Fruit fly (Drosophila melanogaster) whole organism, embryonic: ENCODE results near the gene MsrA.

Experiments used
- Bgb ChIP-seq: fragments of 200-800 bp; sonication (Bioruptor generic); IDR thresholded peaks from 2 replicates; pipeline ENCODE4 v1.3.6; 2022; ENCODE audit warnings: missing biosample characterization, missing genetic modification characterization; ENCODE audit not compliant: partially characterized antibody
- Blimp-1 ChIP-seq: fragments of 200-800 bp; sonication (Bioruptor generic); optimal IDR thresholded peaks from 3 replicates; lab custom pipeline; 2018; ENCODE audit warnings: missing biosample characterization, missing genetic modification characterization, mild to moderate bottlenecking, moderate library complexity, missing genetic modification reagents
- Bteb2 ChIP-seq: fragments of 200-800 bp; sonication (Bioruptor generic); optimal IDR thresholded peaks from 2 replicates; lab custom pipeline; 2016; ENCODE audit warnings: missing biosample characterization, missing genetic modification characterization
- CG10209 ChIP-seq: fragments of 200-800 bp; sonication (Bioruptor generic); optimal IDR thresholded peaks from 3 replicates; lab custom pipeline; 2017; ENCODE audit warnings: missing biosample characterization, mild to moderate bottlenecking, missing genetic modification characterization, missing genetic modification reagents
- CG10274 ChIP-seq: fragments of 200-800 bp; sonication (Bioruptor generic); optimal IDR thresholded peaks from 3 replicates; lab custom pipeline; 2017; ENCODE audit warnings: missing biosample characterization, mild to moderate bottlenecking, missing genetic modification characterization
- CG10366 ChIP-seq: fragments of 200-800 bp; sonication (Bioruptor generic); IDR thresholded peaks from 2 replicates; pipeline ENCODE4 v1.3.6; 2022; ENCODE audit warnings: missing biosample characterization, missing genetic modification characterization
- CG10959 ChIP-seq: fragments of 200-800 bp; sonication (Bioruptor generic); IDR thresholded peaks from 2 replicates; pipeline ENCODE4 v1.3.6; 2022; ENCODE audit warnings: missing biosample characterization, missing genetic modification characterization
- CG11695 ChIP-seq: fragments of 200-800 bp; sonication (Bioruptor generic); IDR thresholded peaks from 3 replicates; pipeline ENCODE4 v1.3.6; 2022; ENCODE audit warnings: missing biosample characterization, missing genetic modification characterization
- CG12236 ChIP-seq: fragments of 200-800 bp; sonication (Bioruptor generic); optimal IDR thresholded peaks from 2 replicates; lab custom pipeline; 2016; ENCODE audit warnings: missing biosample characterization, missing genetic modification characterization
- CG12942 ChIP-seq: fragments of 200-800 bp; sonication (Bioruptor generic); optimal IDR thresholded peaks from 3 replicates; lab custom pipeline; 2016; ENCODE audit warnings: missing biosample characterization, missing genetic modification characterization
- CG13296 ChIP-seq: fragments of 200-800 bp; sonication (Bioruptor generic); optimal IDR thresholded peaks from 3 replicates; lab custom pipeline; 2018; ENCODE audit warnings: missing biosample characterization, mild to moderate bottlenecking, missing genetic modification characterization
- CG13424 ChIP-seq: fragments of 200-800 bp; sonication (Bioruptor generic); optimal IDR thresholded peaks from 2 replicates; lab custom pipeline; 2019; ENCODE audit warnings: missing biosample characterization, mild to moderate bottlenecking, missing genetic modification characterization, moderate library complexity
- CG14860 ChIP-seq: fragments of 200-800 bp; sonication (Bioruptor generic); IDR thresholded peaks from 3 replicates; pipeline ENCODE4 v1.3.6; 2022; ENCODE audit warnings: missing biosample characterization, missing genetic modification characterization; ENCODE audit not compliant: partially characterized antibody
- CG15479 ChIP-seq: fragments of 200-800 bp; sonication (Bioruptor generic); optimal IDR thresholded peaks from 3 replicates; lab custom pipeline; 2019; ENCODE audit warnings: missing biosample characterization, mild to moderate bottlenecking, missing genetic modification characterization, moderate library complexity
- CG17328 ChIP-seq: fragments of 200-800 bp; sonication (Bioruptor generic); IDR thresholded peaks from 2 replicates; pipeline ENCODE4 v1.3.6; 2022; ENCODE audit warnings: missing biosample characterization, missing genetic modification characterization
- CG17802 ChIP-seq: fragments of 200-800 bp; sonication (Bioruptor generic); optimal IDR thresholded peaks from 2 replicates; lab custom pipeline; 2018; ENCODE audit warnings: missing biosample characterization, mild to moderate bottlenecking, missing genetic modification characterization, moderate library complexity
- CG18262 ChIP-seq: fragments of 200-800 bp; optimal IDR thresholded peaks from 3 replicates; lab custom pipeline; 2019; ENCODE audit warnings: missing biosample characterization, mild to moderate bottlenecking, missing genetic modification characterization, moderate library complexity
- CG1832 ChIP-seq: fragments of 200-800 bp; sonication (Bioruptor generic); optimal IDR thresholded peaks from 2 replicates; lab custom pipeline; 2017; ENCODE audit warnings: missing biosample characterization, mild to moderate bottlenecking, missing genetic modification characterization, inconsistent platforms
- CG3065 ChIP-seq: fragments of 200-800 bp; sonication (Bioruptor generic); optimal IDR thresholded peaks from 2 replicates; lab custom pipeline; 2016; ENCODE audit warnings: missing biosample characterization, missing genetic modification characterization
- CG43689 ChIP-seq: fragments of 200-800 bp; sonication (Bioruptor generic); IDR thresholded peaks from 2 replicates; pipeline ENCODE4 v1.3.6; 2022; ENCODE audit warnings: missing biosample characterization, missing genetic modification characterization
- CG4820 ChIP-seq: fragments of 200-800 bp; sonication (Bioruptor generic); optimal IDR thresholded peaks from 3 replicates; lab custom pipeline; 2016; ENCODE audit warnings: missing biosample characterization, missing genetic modification characterization
- CG6854 ChIP-seq: fragments of 200-800 bp; sonication (Bioruptor generic); optimal IDR thresholded peaks from 3 replicates; lab custom pipeline; 2017; ENCODE audit warnings: missing biosample characterization, mild to moderate bottlenecking, missing genetic modification characterization
- CG7745 ChIP-seq: fragments of 200-800 bp; sonication (Bioruptor generic); optimal IDR thresholded peaks from 2 replicates; lab custom pipeline; 2018; ENCODE audit warnings: missing biosample characterization, mild to moderate bottlenecking, missing genetic modification characterization, moderate library complexity
- Hey ChIP-seq: fragments of 200-800 bp; sonication (Bioruptor generic); optimal IDR thresholded peaks from 3 replicates; lab custom pipeline; 2018; ENCODE audit warnings: missing biosample characterization, mild to moderate bottlenecking, missing genetic modification characterization
- Hmr ChIP-seq: fragments of 200-800 bp; sonication (Bioruptor generic); optimal IDR thresholded peaks from 3 replicates; lab custom pipeline; 2017; ENCODE audit warnings: mild to moderate bottlenecking, missing biosample characterization, missing genetic modification reagents, missing genetic modification characterization
- Med ChIP-seq: fragments of 200-800 bp; sonication (Bioruptor generic); peaks from one replicate; lab custom pipeline; 2016; ENCODE audit warnings: missing biosample characterization, missing genetic modification characterization, mild to moderate bottlenecking, inconsistent platforms, moderate library complexity
- Nf-YB ChIP-seq: fragments of 200-800 bp; sonication (Bioruptor generic); optimal IDR thresholded peaks from 3 replicates; lab custom pipeline; 2019; ENCODE audit warnings: missing biosample characterization, mild to moderate bottlenecking, missing genetic modification characterization, moderate library complexity
- Rx ChIP-seq: fragments of 200-800 bp; sonication (Bioruptor generic); IDR thresholded peaks from 2 replicates; pipeline ENCODE4 v1.3.6; 2022; ENCODE audit warnings: missing biosample characterization, missing genetic modification characterization
- Scr ChIP-seq: fragments of 200-800 bp; sonication (Bioruptor generic); IDR thresholded peaks from 2 replicates; pipeline ENCODE4 v1.3.6; 2022; ENCODE audit warnings: missing biosample characterization, missing genetic modification characterization; ENCODE audit not compliant: partially characterized antibody
- bbx ChIP-seq: fragments of 200-800 bp; sonication (Bioruptor generic); IDR thresholded peaks from 2 replicates; pipeline ENCODE4 v1.3.6; 2022; ENCODE audit warnings: missing biosample characterization, missing genetic modification characterization; ENCODE audit not compliant: partially characterized antibody
- cad ChIP-seq: fragments of >200 bp; optimal IDR thresholded peaks from 2 replicates; lab custom pipeline; 2017; ENCODE audit warnings: missing biosample characterization, missing genetic modification characterization
- croc ChIP-seq: fragments of 200-800 bp; sonication (Bioruptor generic); conservative IDR thresholded peaks from 3 replicates; pipeline ENCODE4 v1.3.6; 2022; ENCODE audit warnings: missing biosample characterization, missing genetic modification characterization
- dpn ChIP-seq, 2 experiments: fragments of 200-800 bp; sonication (Bioruptor generic); optimal IDR thresholded peaks; 3 replicates each; lab custom pipeline; 2016; ENCODE audit warnings: missing biosample characterization in 2 of 2, missing genetic modification characterization in 2 of 2
- exex ChIP-seq: fragments of 200-800 bp; sonication (Bioruptor generic); optimal IDR thresholded peaks from 4 replicates; lab custom pipeline; 2018; ENCODE audit warnings: missing biosample characterization, mild to moderate bottlenecking, missing genetic modification characterization, moderate library complexity
- eyg ChIP-seq: fragments of 200-800 bp; sonication (Bioruptor generic); optimal IDR thresholded peaks from 3 replicates; lab custom pipeline; 2016; ENCODE audit warnings: missing biosample characterization, missing genetic modification characterization
- gem ChIP-seq: fragments of 200-800 bp; sonication (Bioruptor generic); optimal IDR thresholded peaks from 2 replicates; lab custom pipeline; 2019; ENCODE audit warnings: missing biosample characterization, mild to moderate bottlenecking, missing genetic modification characterization, moderate library complexity
- gt ChIP-seq: fragments of 200-800 bp; sonication (Bioruptor generic); IDR thresholded peaks from 2 replicates; pipeline ENCODE4 v1.3.6; 2022; ENCODE audit warnings: missing biosample characterization, missing genetic modification characterization
- knrl ChIP-seq: fragments of 200-800 bp; sonication (Bioruptor generic); IDR thresholded peaks from 3 replicates; pipeline ENCODE4 v1.3.6; 2022; ENCODE audit warnings: missing biosample characterization, missing genetic modification characterization; ENCODE audit not compliant: partially characterized antibody
- nmo ChIP-seq: fragments of 200-800 bp; sonication (Bioruptor generic); optimal IDR thresholded peaks from 2 replicates; lab custom pipeline; 2018; ENCODE audit warnings: missing biosample characterization, mild to moderate bottlenecking, missing genetic modification characterization, moderate library complexity
- psq ChIP-seq: fragments of 200-800 bp; sonication (Bioruptor generic); optimal IDR thresholded peaks from 2 replicates; lab custom pipeline; 2017; ENCODE audit warnings: missing biosample characterization, missing genetic modification characterization
- sens ChIP-seq: fragments of 200-800 bp; sonication (Bioruptor generic); peaks from one replicate; lab custom pipeline; 2016; ENCODE audit warnings: missing biosample characterization, missing genetic modification characterization
- sima ChIP-seq: fragments of 200-800 bp; sonication (Bioruptor generic); optimal IDR thresholded peaks from 2 replicates; lab custom pipeline; 2016; ENCODE audit warnings: missing biosample characterization, missing genetic modification characterization
- twi ChIP-seq: fragments of 200-800 bp; optimal IDR thresholded peaks from 2 replicates; lab custom pipeline; 2019; ENCODE audit warnings: missing biosample characterization, mild to moderate bottlenecking, missing genetic modification characterization, moderate library complexity
- unc-4 ChIP-seq: fragments of 200-800 bp; sonication (Bioruptor generic); IDR thresholded peaks from 2 replicates; pipeline ENCODE4 v1.3.6; 2022; ENCODE audit warnings: missing biosample characterization, missing genetic modification characterization; ENCODE audit not compliant: partially characterized antibody
- vvl ChIP-seq: fragments of 200-800 bp; sonication (Bioruptor generic); IDR thresholded peaks from 2 replicates; pipeline ENCODE4 v1.3.6; 2022; ENCODE audit warnings: missing biosample characterization, missing genetic modification characterization
- zen ChIP-seq: fragments of 200-800 bp; sonication (Bioruptor generic); optimal IDR thresholded peaks from 3 replicates; lab custom pipeline; 2018; ENCODE audit warnings: missing biosample characterization, mild to moderate bottlenecking, missing genetic modification characterization, moderate library complexity

Gene MsrA

DNA sequence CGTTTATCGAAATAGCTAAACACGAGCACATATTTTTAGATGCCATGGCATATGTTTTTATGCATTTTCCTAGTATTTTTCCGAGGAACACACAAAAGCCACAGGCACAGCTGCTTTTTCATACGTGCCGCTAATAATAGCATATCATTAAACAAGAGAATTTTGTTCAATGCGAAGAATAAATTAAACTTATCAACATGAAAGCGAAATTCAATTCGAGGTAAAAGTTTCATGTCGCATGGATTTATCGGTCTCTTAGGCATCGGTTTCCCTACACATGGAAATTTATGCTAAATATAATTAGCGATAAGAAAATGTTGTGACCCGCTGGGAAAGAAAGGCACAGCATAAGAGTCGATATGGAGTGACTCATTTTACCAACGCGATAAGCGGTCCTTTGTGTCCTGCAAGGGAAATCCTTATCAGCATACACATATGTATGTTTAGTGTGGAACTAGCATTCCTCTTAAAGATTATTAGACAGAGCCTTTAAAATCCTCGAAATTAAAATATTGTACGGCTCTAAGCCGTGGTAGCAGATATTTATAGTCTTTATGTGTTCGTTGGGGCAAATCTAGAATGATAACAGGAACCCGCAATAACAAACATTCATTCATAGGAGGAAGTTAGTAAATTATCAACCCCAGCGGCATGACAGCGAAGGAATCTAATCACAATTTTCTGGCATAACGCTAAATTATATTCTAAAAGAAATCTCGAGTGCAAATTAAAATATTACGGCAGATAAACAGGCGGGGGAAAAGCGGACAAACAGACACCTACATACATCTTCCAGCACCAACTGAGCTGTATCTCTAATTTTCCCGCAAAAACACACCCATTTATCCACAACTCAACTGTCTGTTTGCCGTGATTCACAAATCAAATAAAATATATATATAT is 20.8 kb downstream of the MsrA start, which contains the start of gene CG43248:
CG43248 (minus strand) TSS at position 51 of the 903 bp plus-strand sequence.
- TF ChIP-seq CG10274 (GFP tag; lab: Kevin White, UChicago), result peak; percentile 61
- TF ChIP-seq CG12942, result no peak
- peak; percentile 82 for TF ChIP-seq exex (tag; lab: Kevin White, UChicago)
- TF ChIP-seq CG7745 (tag; lab: Kevin White, UChicago), result peak; percentile 54
- no peak for TF ChIP-seq Bgb (GFP tag; lab: Robert Waterston, UW)
- peak; percentile 77 for TF ChIP-seq sens (GFP tag; lab: Kevin White, UChicago)
- no peak for TF ChIP-seq bbx (GFP tag; lab: Robert Waterston, UW)
- no peak for TF ChIP-seq CG18262 (tag; lab: Kevin White, UChicago)
- TF ChIP-seq Med (GFP tag; lab: Kevin White, UChicago), result peak; percentile 11
- no peak for TF ChIP-seq CG6854
- no peak for TF ChIP-seq unc-4 (GFP tag; lab: Robert Waterston, UW)
- no peak for TF ChIP-seq Hmr
- TF ChIP-seq Bteb2, result no peak
- TF ChIP-seq CG15479 (GFP tag; lab: Kevin White, UChicago), result peak; percentile 42
- peak; percentile 21 for TF ChIP-seq Hey
- TF ChIP-seq CG3065 (GFP tag; lab: Kevin White, UChicago), result no peak
- no peak for TF ChIP-seq Nf-YB (GFP tag; lab: Kevin White, UChicago)
- TF ChIP-seq gem, result no peak
- no peak for TF ChIP-seq CG14860 (GFP tag; lab: Robert Waterston, UW)
- no peak for TF ChIP-seq dpn (GFP tag; optimal IDR thresholded peaks at IDR 0.05; lab: Kevin White, UChicago)
- no peak for TF ChIP-seq CG10366 (GFP tag; lab: Robert Waterston, UW)
- TF ChIP-seq Blimp-1 (GFP tag; lab: Kevin White, UChicago), result peak; percentile 30
- peak; percentile 32; the same call in 1 of the 2 replicates for TF ChIP-seq vvl
- peak; percentile 11 for TF ChIP-seq twi (tag; lab: Kevin White, UChicago)

DNA sequence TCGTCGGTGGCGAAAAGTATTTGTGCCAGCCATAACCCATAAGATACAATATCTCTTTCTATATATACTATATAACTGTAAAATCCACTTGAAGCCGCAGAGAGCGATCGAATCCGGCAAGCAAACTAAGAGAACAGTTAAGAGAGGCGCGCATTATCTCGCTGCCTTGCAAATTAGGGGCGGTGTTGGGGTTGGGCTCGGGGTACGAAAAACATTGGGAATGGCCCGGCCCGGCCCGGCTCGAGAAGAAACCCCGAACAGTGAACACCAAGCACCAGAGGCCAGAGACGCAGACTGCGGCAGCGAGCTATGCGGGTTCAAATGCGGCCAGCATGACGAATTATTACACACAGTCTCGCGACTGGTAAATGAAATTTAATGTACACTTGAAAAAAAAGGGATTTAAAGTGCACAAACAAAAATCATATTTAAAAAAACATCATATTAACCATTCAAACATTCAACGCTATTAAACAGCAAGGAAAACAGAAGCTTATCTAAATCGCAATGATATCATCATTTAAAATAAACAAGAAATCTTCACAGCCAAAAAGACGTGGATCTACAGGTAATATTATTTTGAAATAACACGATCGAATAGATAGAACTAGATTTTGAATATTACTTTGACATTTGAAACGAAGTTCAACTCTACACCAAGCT is 21.6 kb downstream of the MsrA start:
- TF ChIP-seq zen (no peak), CG11695 (GFP tag; lab: Robert Waterston, UW) (peak; percentile 39; the same call in 1 of the 3 replicates), nmo (peak; percentile 16), Rx (GFP tag; lab: Robert Waterston, UW) (peak; percentile 46), CG13424 (tag; lab: Kevin White, UChicago) (no peak), knrl (GFP tag; lab: Robert Waterston, UW) (no peak), psq (GFP tag; lab: Kevin White, UChicago) (no peak), gt (GFP tag; lab: Robert Waterston, UW) (no peak), CG43689 (GFP tag; lab: Robert Waterston, UW) (no peak), CG10209 (no peak), eyg (GFP tag; lab: Kevin White, UChicago) (peak; percentile 21), CG10959 (GFP tag; lab: Robert Waterston, UW) (peak; percentile 24; the same call in 1 of the 2 replicates), CG17802 (no peak), CG12236 (GFP tag; lab: Kevin White, UChicago) (no peak), Scr (GFP tag; lab: Robert Waterston, UW) (no peak), CG1832 (no peak), cad (no peak), CG4820 (GFP tag; lab: Kevin White, UChicago) (peak; percentile 44), CG13296 (GFP tag; lab: Kevin White, UChicago) (no peak), sens (GFP tag; lab: Kevin White, UChicago) (peak; percentile 84), sima (GFP tag; lab: Kevin White, UChicago) (no peak), croc (GFP tag; lab: Robert Waterston, UW) (no peak), CG17328 (peak; percentile 34; the same call in 1 of the 2 replicates)
